In the genomic region with DNA sequence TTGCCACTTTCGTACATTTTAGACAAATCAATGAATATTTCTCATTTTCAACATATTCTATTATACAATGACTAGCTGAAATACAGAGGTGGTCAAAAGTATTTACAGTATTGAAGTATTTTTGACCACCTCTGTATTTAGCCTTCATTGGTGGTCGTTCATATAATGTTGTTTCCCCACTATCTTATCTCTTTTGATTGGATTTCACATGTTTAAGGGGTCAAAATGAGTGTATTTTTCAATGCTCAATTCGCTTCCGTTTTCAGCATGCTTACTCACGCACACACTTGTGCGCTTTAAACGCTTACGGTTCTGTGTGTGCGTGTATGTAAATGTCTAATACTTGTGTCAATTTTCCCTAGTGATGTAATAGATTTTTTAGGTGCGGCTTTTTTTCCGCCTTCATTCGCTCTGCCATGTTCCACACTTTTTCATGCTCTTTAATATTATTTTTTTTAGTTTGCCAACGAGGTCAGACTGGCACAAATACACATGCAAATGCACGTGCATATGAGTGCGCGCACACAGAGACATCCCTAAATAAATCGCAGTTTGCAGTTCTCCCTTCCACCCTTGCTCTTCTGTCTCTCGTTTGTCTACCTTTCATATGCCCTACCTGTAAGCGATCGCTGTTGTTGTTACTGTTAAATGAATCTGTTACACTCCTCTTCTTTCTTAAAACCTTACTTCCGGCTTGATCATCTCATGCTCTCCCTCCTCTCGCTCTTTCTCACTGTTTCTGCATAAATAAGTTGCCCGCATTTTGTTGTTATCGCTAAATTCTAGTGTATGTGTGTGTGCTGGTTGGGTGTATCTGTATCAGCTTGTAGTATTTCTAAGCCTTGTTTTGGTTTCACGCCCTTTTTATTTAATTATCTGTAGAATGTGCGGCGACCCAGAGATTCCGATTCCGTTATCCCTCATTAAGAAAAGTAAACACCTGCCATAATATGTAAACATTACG, we compare ENCODE assay signal across 1 fruit fly cellular context.
TF ChIP-seq lines count a peak whose summit lies in the region.

No protein-coding gene starts in this region.

TF ChIP-seq in whole organism, embryonic, 481 proteins besides CTCF, POLR2A, EP300 and RAD21 (continued from another document):
- TF ChIP-seq C15 (GFP tag; IDR thresholded peaks at IDR 0.05; lab: Robert Waterston, UW), result no peak
- peak; percentile 25 for TF ChIP-seq cwo (GFP tag; optimal IDR thresholded peaks at IDR 0.05; lab: Kevin White, UChicago)
- no peak for TF ChIP-seq CG6813 (GFP tag; optimal IDR thresholded peaks at IDR 0.05; lab: Kevin White, UChicago)
- no peak for TF ChIP-seq row (GFP tag; IDR thresholded peaks at IDR 0.05; lab: Robert Waterston, UW)
- TF ChIP-seq Trl (optimal IDR thresholded peaks at IDR 0.05; lab: Kevin White, UChicago), result peak; percentile 27 to 54
- TF ChIP-seq Trl (GFP tag; optimal IDR thresholded peaks at IDR 0.05; lab: Kevin White, UChicago), result no peak
- TF ChIP-seq sim (GFP tag; IDR thresholded peaks at IDR 0.05; lab: Robert Waterston, UW), result no peak
- no peak for TF ChIP-seq cas (GFP tag; IDR thresholded peaks at IDR 0.05; lab: Robert Waterston, UW)
- no peak for TF ChIP-seq Doc2 (GFP tag; IDR thresholded peaks at IDR 0.05; lab: Robert Waterston, UW)
- no peak for TF ChIP-seq insv (GFP tag; optimal IDR thresholded peaks at IDR 0.05; lab: Kevin White, UChicago)
- peak; percentile 1 for TF ChIP-seq CG10209 (GFP tag; optimal IDR thresholded peaks at IDR 0.05; lab: Kevin White, UChicago)
- TF ChIP-seq abd-A (tag; optimal IDR thresholded peaks at IDR 0.05; lab: Kevin White, UChicago), result peak; percentile 23
- TF ChIP-seq CG15073 (GFP tag; optimal IDR thresholded peaks at IDR 0.05; lab: Kevin White, UChicago), result peak; percentile 71
- no peak for TF ChIP-seq zfh2 (GFP tag; optimal IDR thresholded peaks at IDR 0.05; lab: Kevin White, UChicago)
- TF ChIP-seq CG5180 (GFP tag; optimal IDR thresholded peaks at IDR 0.05; lab: Kevin White, UChicago), result no peak
- no peak for TF ChIP-seq CG10267 (tag; optimal IDR thresholded peaks at IDR 0.05; lab: Kevin White, UChicago)
- no peak for TF ChIP-seq CG11247 (GFP tag; IDR thresholded peaks at IDR 0.05; lab: Robert Waterston, UW)
- no peak for TF ChIP-seq YL-1 (GFP tag; optimal IDR thresholded peaks at IDR 0.05; lab: Kevin White, UChicago)
- peak; percentile 3 for TF ChIP-seq ATbp (GFP tag; optimal IDR thresholded peaks at IDR 0.05; lab: Kevin White, UChicago)
- TF ChIP-seq CG12104 (GFP tag; optimal IDR thresholded peaks at IDR 0.05; lab: Kevin White, UChicago), result no peak
- TF ChIP-seq Dfd (GFP tag; optimal IDR thresholded peaks at IDR 0.05; lab: Kevin White, UChicago), result no peak
- no peak for TF ChIP-seq kah (GFP tag; optimal IDR thresholded peaks at IDR 0.05; lab: Kevin White, UChicago)
- peak; percentile 75 for TF ChIP-seq sqz (GFP tag; optimal IDR thresholded peaks at IDR 0.05; lab: Kevin White, UChicago)
- TF ChIP-seq CG17359 (tag; optimal IDR thresholded peaks at IDR 0.05; lab: Kevin White, UChicago), result no peak
- TF ChIP-seq mirr (GFP tag; optimal IDR thresholded peaks at IDR 0.05; lab: Kevin White, UChicago), result peak; percentile 79
- TF ChIP-seq Meics (GFP tag; optimal IDR thresholded peaks at IDR 0.05; lab: Kevin White, UChicago), result no peak
- TF ChIP-seq Rfx (GFP tag; IDR thresholded peaks at IDR 0.05; lab: Robert Waterston, UW), result no peak
- no peak for TF ChIP-seq jumu (GFP tag; optimal IDR thresholded peaks at IDR 0.05; lab: Kevin White, UChicago)
- TF ChIP-seq cg (GFP tag; optimal IDR thresholded peaks at IDR 0.05; lab: Kevin White, UChicago), result peak; percentile 83
- TF ChIP-seq chm (GFP tag; IDR thresholded peaks at IDR 0.05; lab: Robert Waterston, UW), result no peak
- TF ChIP-seq ftz-f1 (GFP tag; optimal IDR thresholded peaks at IDR 0.05; lab: Kevin White, UChicago), result peak; percentile 17
- no peak for TF ChIP-seq CG2199 (GFP tag; IDR thresholded peaks at IDR 0.05; lab: Robert Waterston, UW)
- TF ChIP-seq grau (tag; optimal IDR thresholded peaks at IDR 0.05; lab: Kevin White, UChicago), result no peak
- no peak for TF ChIP-seq CG14667 (GFP tag; IDR thresholded peaks at IDR 0.05; lab: Robert Waterston, UW)
- no peak for TF ChIP-seq pan (optimal IDR thresholded peaks at IDR 0.05; lab: Kevin White, UChicago)
- no peak for TF ChIP-seq pan (GFP tag; optimal IDR thresholded peaks at IDR 0.05 in 1 of 2, IDR thresholded peaks at IDR 0.05 in 1 of 2)
- peak; percentile 76 for TF ChIP-seq pros (GFP tag; optimal IDR thresholded peaks at IDR 0.05; lab: Kevin White, UChicago)
- no peak for TF ChIP-seq danr (GFP tag; IDR thresholded peaks at IDR 0.05; lab: Robert Waterston, UW)
- no peak for TF ChIP-seq Side (GFP tag; optimal IDR thresholded peaks at IDR 0.05; lab: Kevin White, UChicago)
- TF ChIP-seq Hr51 (GFP tag; optimal IDR thresholded peaks at IDR 0.05; lab: Kevin White, UChicago), result no peak
- TF ChIP-seq CG10431 (GFP tag; optimal IDR thresholded peaks at IDR 0.05; lab: Kevin White, UChicago), result no peak
- TF ChIP-seq dimm (GFP tag; IDR thresholded peaks at IDR 0.05; lab: Robert Waterston, UW), result no peak
- TF ChIP-seq CG12942 (GFP tag; optimal IDR thresholded peaks at IDR 0.05; lab: Kevin White, UChicago), result no peak
- 0 out of 2 replicates have a peak, but pooled peaks have one; percentile 11 for TF ChIP-seq CG32767 (GFP tag; IDR thresholded peaks at IDR 0.05; lab: Robert Waterston, UW)
- TF ChIP-seq toy (GFP tag; IDR thresholded peaks at IDR 0.05; lab: Robert Waterston, UW), result no peak
- TF ChIP-seq Hr78 (GFP tag; optimal IDR thresholded peaks at IDR 0.05; lab: Kevin White, UChicago), result peak in 1 of 2 experiments; percentile 56
- no peak for TF ChIP-seq CG8944 (GFP tag; optimal IDR thresholded peaks at IDR 0.05; lab: Kevin White, UChicago)
- no peak for TF ChIP-seq MBD-R2 (GFP tag; IDR thresholded peaks at IDR 0.05; lab: Robert Waterston, UW)
- TF ChIP-seq sug (tag; optimal IDR thresholded peaks at IDR 0.05; lab: Kevin White, UChicago), result peak; percentile 94
- no peak for TF ChIP-seq hkb (optimal IDR thresholded peaks at IDR 0.05; lab: Kevin White, UChicago)
- peak; percentile 7; the same call in 1 of the 2 replicates for TF ChIP-seq hkb (GFP tag; IDR thresholded peaks at IDR 0.05; lab: Robert Waterston, UW)
- TF ChIP-seq shn (GFP tag; optimal IDR thresholded peaks at IDR 0.05; lab: Kevin White, UChicago), result no peak
- TF ChIP-seq Aef1 (GFP tag; IDR thresholded peaks at IDR 0.05; lab: Robert Waterston, UW), result no peak
- peak; percentile 92 for TF ChIP-seq chinmo (GFP tag; IDR thresholded peaks at IDR 0.05; lab: Robert Waterston, UW; ENCODE audit: partially characterized antibody)
- TF ChIP-seq HmgZ (tag; optimal IDR thresholded peaks at IDR 0.05; lab: Kevin White, UChicago), result peak; percentile 11
- TF ChIP-seq CG17912 (GFP tag; optimal IDR thresholded peaks at IDR 0.05; lab: Kevin White, UChicago), result no peak
- TF ChIP-seq tll (GFP tag; optimal IDR thresholded peaks at IDR 0.05; lab: Kevin White, UChicago), result no peak
- no peak for TF ChIP-seq bbx (GFP tag; IDR thresholded peaks at IDR 0.05; lab: Robert Waterston, UW; ENCODE audit: partially characterized antibody)
- TF ChIP-seq rib (GFP tag; IDR thresholded peaks at IDR 0.05; lab: Robert Waterston, UW), result no peak
- peak; percentile 9 for TF ChIP-seq CG15269 (tag; optimal IDR thresholded peaks at IDR 0.05; lab: Kevin White, UChicago)
- TF ChIP-seq Fer3 (tag; optimal IDR thresholded peaks at IDR 0.05; lab: Kevin White, UChicago), result no peak
- TF ChIP-seq MESR4 (GFP tag; optimal IDR thresholded peaks at IDR 0.05; lab: Kevin White, UChicago), result no peak
- no peak for TF ChIP-seq vfl (GFP tag; optimal IDR thresholded peaks at IDR 0.05; lab: Kevin White, UChicago)
- TF ChIP-seq CG15479 (GFP tag; optimal IDR thresholded peaks at IDR 0.05; lab: Kevin White, UChicago), result peak; percentile 86
- TF ChIP-seq CG9437 (GFP tag; optimal IDR thresholded peaks at IDR 0.05; lab: Kevin White, UChicago), result no peak
- TF ChIP-seq CG6654 (GFP tag; optimal IDR thresholded peaks at IDR 0.05; lab: Kevin White, UChicago), result no peak
- no peak for TF ChIP-seq Dip2 (GFP tag; IDR thresholded peaks at IDR 0.05; lab: Robert Waterston, UW)
- peak; percentile 67 for TF ChIP-seq crol (GFP tag; IDR thresholded peaks at IDR 0.05; lab: Robert Waterston, UW)
- TF ChIP-seq D (optimal IDR thresholded peaks at IDR 0.05; lab: Kevin White, UChicago), result peak; percentile 44
- TF ChIP-seq D (GFP tag; optimal IDR thresholded peaks at IDR 0.05; lab: Kevin White, UChicago), result no peak
- no peak for TF ChIP-seq CG31224 (GFP tag; IDR thresholded peaks at IDR 0.05; lab: Robert Waterston, UW)
- TF ChIP-seq CG17385 (GFP tag; optimal IDR thresholded peaks at IDR 0.05; lab: Kevin White, UChicago), result peak; percentile 73
- no peak for TF ChIP-seq CHES-1-like (GFP tag; optimal IDR thresholded peaks at IDR 0.05; lab: Kevin White, UChicago)
- no peak for TF ChIP-seq CG14965 (GFP tag; optimal IDR thresholded peaks at IDR 0.05; lab: Kevin White, UChicago; ENCODE audit: borderline replicate concordance)
- no peak for TF ChIP-seq esg (GFP tag; conservative IDR thresholded peaks at IDR 0.05; lab: Robert Waterston, UW)
- TF ChIP-seq CG17186 (GFP tag; optimal IDR thresholded peaks at IDR 0.05; lab: Kevin White, UChicago), result no peak
- TF ChIP-seq CG8765 (GFP tag; IDR thresholded peaks at IDR 0.05; lab: Robert Waterston, UW), result 0 out of 2 replicates have a peak, but pooled peaks have one; percentile 7
- no peak for TF ChIP-seq CG12299 (tag; optimal IDR thresholded peaks at IDR 0.05; lab: Kevin White, UChicago)
- no peak for TF ChIP-seq vvl (GFP tag; IDR thresholded peaks at IDR 0.05; lab: Robert Waterston, UW)
- no peak for TF ChIP-seq CG12071 (GFP tag; optimal IDR thresholded peaks at IDR 0.05; lab: Kevin White, UChicago)
- TF ChIP-seq h (optimal IDR thresholded peaks at IDR 0.05; lab: Kevin White, UChicago), result no peak
- TF ChIP-seq lov (optimal IDR thresholded peaks at IDR 0.05; lab: Kevin White, UChicago), result no peak
- no peak for TF ChIP-seq lov (GFP tag; IDR thresholded peaks at IDR 0.05; lab: Robert Waterston, UW)
- no peak for TF ChIP-seq ttk (GFP tag; IDR thresholded peaks at IDR 0.05; lab: Robert Waterston, UW)
- no peak for TF ChIP-seq NC2α (GFP tag; optimal IDR thresholded peaks at IDR 0.05; lab: Kevin White, UChicago)
- no peak for TF ChIP-seq Sin3A (optimal IDR thresholded peaks at IDR 0.05; lab: Kevin White, UChicago)
- TF ChIP-seq CG6689 (GFP tag; IDR thresholded peaks at IDR 0.05; lab: Robert Waterston, UW), result no peak
